Worm (Caenorhabditis elegans) whole organism, late embryonic: ENCODE results near the gene R10E4.9.
A peak's percentile ranks its signal among the peaks of the same experiment; 100 is the strongest.

Experiments
- C08G9.2 ChIP-seq: sonication (generic microtip); optimal IDR thresholded peaks from 2 replicates; lab custom pipeline; 2016; ENCODE audit warnings: mild to moderate bottlenecking, missing genetic modification characterization, moderate library complexity, missing compliant biosample characterization
- C38D4.7 ChIP-seq: fragments of 200-800 bp; sonication (Bioruptor generic); optimal IDR thresholded peaks from 2 replicates; lab custom pipeline; 2018; ENCODE audit warnings: mild to moderate bottlenecking, missing genetic modification characterization, moderate library complexity, missing compliant biosample characterization
- F13H6.1 ChIP-seq: sonication (generic microtip); optimal IDR thresholded peaks from 2 replicates; lab custom pipeline; 2016; ENCODE audit warnings: missing genetic modification characterization, missing compliant biosample characterization
- K02D7.2 ChIP-seq: sonication (generic microtip); optimal IDR thresholded peaks from 2 replicates; lab custom pipeline; 2017; ENCODE audit warnings: mild to moderate bottlenecking, missing genetic modification characterization, missing compliant biosample characterization
- ahr-1 ChIP-seq: sonication (generic microtip); optimal IDR thresholded peaks from 2 replicates; lab custom pipeline; 2016; ENCODE audit warnings: missing genetic modification characterization, missing compliant biosample characterization
- ceh-18 ChIP-seq: sonication (generic microtip); optimal IDR thresholded peaks from 2 replicates; lab custom pipeline; 2016; ENCODE audit warnings: missing genetic modification characterization, missing compliant biosample characterization
- ceh-2 ChIP-seq: sonication (generic microtip); optimal IDR thresholded peaks from 2 replicates; lab custom pipeline; 2016; ENCODE audit warnings: missing genotype, missing genetic modification characterization, missing compliant biosample characterization
- ceh-22 ChIP-seq: sonication (generic microtip); optimal IDR thresholded peaks from 2 replicates; lab custom pipeline; 2017; ENCODE audit warnings: missing biosample characterization, missing genetic modification characterization
- ceh-30 ChIP-seq: fragments of 150-350 bp; optimal IDR thresholded peaks from 2 replicates; lab custom pipeline; 2014; ENCODE audit warnings: missing biosample characterization, missing genetic modification characterization
- ceh-31 ChIP-seq: sonication (generic microtip); optimal IDR thresholded peaks from 2 replicates; lab custom pipeline; 2016; ENCODE audit warnings: missing genetic modification characterization, missing compliant biosample characterization
- ceh-45 ChIP-seq: fragments of 200-800 bp; sonication (Bioruptor generic); IDR thresholded peaks from 2 replicates; pipeline ENCODE4 v1.3.6; 2022; ENCODE audit warnings: missing genetic modification reagents, missing genetic modification characterization, missing compliant biosample characterization
- ceh-48 ChIP-seq: sonication (generic microtip); optimal IDR thresholded peaks from 2 replicates; lab custom pipeline; 2016; ENCODE audit warnings: missing genetic modification characterization, inconsistent platforms, missing compliant biosample characterization
- che-1 ChIP-seq: sonication (generic microtip); optimal IDR thresholded peaks from 2 replicates; lab custom pipeline; 2016; ENCODE audit warnings: mild to moderate bottlenecking, missing genetic modification characterization, missing compliant biosample characterization
- dmd-4 ChIP-seq: sonication (generic microtip); optimal IDR thresholded peaks from 2 replicates; lab custom pipeline; 2016; ENCODE audit warnings: borderline replicate concordance, missing genetic modification characterization, missing compliant biosample characterization
- dve-1 ChIP-seq: sonication (generic microtip); optimal IDR thresholded peaks from 2 replicates; lab custom pipeline; 2017; ENCODE audit warnings: antibody characterized with exemption, mild to moderate bottlenecking, missing genetic modification characterization, missing compliant biosample characterization
- elt-2 ChIP-seq: sonication (generic microtip); optimal IDR thresholded peaks from 2 replicates; lab custom pipeline; 2016; ENCODE audit warnings: missing genetic modification reagents, missing genetic modification characterization, missing compliant biosample characterization
- elt-4 ChIP-seq: sonication (generic microtip); optimal IDR thresholded peaks from 2 replicates; lab custom pipeline; 2016; ENCODE audit warnings: missing genetic modification characterization, missing compliant biosample characterization
- eyg-1 ChIP-seq: sonication (generic microtip); optimal IDR thresholded peaks from 2 replicates; lab custom pipeline; 2016; ENCODE audit warnings: missing genotype, missing genetic modification characterization, missing compliant biosample characterization
- gmeb-2 ChIP-seq: sonication (generic microtip); optimal IDR thresholded peaks from 2 replicates; lab custom pipeline; 2016; ENCODE audit warnings: missing genetic modification characterization, inconsistent platforms, missing compliant biosample characterization
- hlh-15 ChIP-seq: sonication (generic microtip); optimal IDR thresholded peaks from 2 replicates; lab custom pipeline; 2016; ENCODE audit warnings: missing genetic modification characterization, missing compliant biosample characterization
- hlh-30 ChIP-seq: sonication (generic microtip); optimal IDR thresholded peaks from 2 replicates; lab custom pipeline; 2017; ENCODE audit warnings: antibody characterized with exemption, missing genetic modification characterization, missing compliant biosample characterization; ENCODE audit not compliant: insufficient read depth
- hlh-8 ChIP-seq: sonication (generic microtip); optimal IDR thresholded peaks from 2 replicates; lab custom pipeline; 2016; ENCODE audit warnings: missing genotype, missing genetic modification characterization, missing compliant biosample characterization
- lim-6 ChIP-seq: sonication (generic microtip); optimal IDR thresholded peaks from 2 replicates; lab custom pipeline; 2016; ENCODE audit warnings: missing genetic modification characterization, missing compliant biosample characterization
- lin-11 ChIP-seq: fragments of 200-800 bp; sonication (Bioruptor generic); optimal IDR thresholded peaks from 2 replicates; lab custom pipeline; 2018; ENCODE audit warnings: mild to moderate bottlenecking, missing genetic modification characterization, missing compliant biosample characterization
- mec-3 ChIP-seq: sonication (generic microtip); optimal IDR thresholded peaks from 2 replicates; lab custom pipeline; 2016; ENCODE audit warnings: borderline replicate concordance, missing genetic modification characterization, missing compliant biosample characterization
- nfya-1 ChIP-seq: sonication (generic microtip); optimal IDR thresholded peaks from 2 replicates; lab custom pipeline; 2017; ENCODE audit warnings: missing genetic modification characterization, mild to moderate bottlenecking, missing compliant biosample characterization, antibody characterized with exemption, moderate library complexity
- nhr-11 ChIP-seq: fragments of 150-350 bp; optimal IDR thresholded peaks from 2 replicates; lab custom pipeline; 2014; ENCODE audit warnings: missing biosample characterization, missing genetic modification characterization
- pag-3 ChIP-seq: sonication (generic microtip); optimal IDR thresholded peaks from 2 replicates; lab custom pipeline; 2016; ENCODE audit warnings: missing compliant biosample characterization, missing genetic modification characterization, borderline replicate concordance
- pax-1 ChIP-seq: fragments of 150-350 bp; optimal IDR thresholded peaks from 2 replicates; lab custom pipeline; 2014; ENCODE audit warnings: missing biosample characterization, missing genetic modification characterization
- pha-2 ChIP-seq: sonication (generic microtip); optimal IDR thresholded peaks from 2 replicates; lab custom pipeline; 2017; ENCODE audit warnings: mild to moderate bottlenecking, missing genetic modification characterization, missing compliant biosample characterization
- rnt-1 ChIP-seq: sonication (generic microtip); optimal IDR thresholded peaks from 2 replicates; lab custom pipeline; 2016; ENCODE audit warnings: missing genetic modification characterization, missing compliant biosample characterization
- sdc-2 ChIP-seq: sonication (generic microtip); optimal IDR thresholded peaks from 2 replicates; lab custom pipeline; 2016; ENCODE audit warnings: missing genotype, missing genetic modification characterization, missing compliant biosample characterization
- sox-2 ChIP-seq: fragments of 200-800 bp; sonication (Bioruptor generic); IDR thresholded peaks from 2 replicates; pipeline ENCODE4 v1.3.6; 2022; ENCODE audit warnings: missing genetic modification reagents, missing genetic modification characterization, missing compliant biosample characterization
- tbx-2 ChIP-seq: sonication (generic microtip); optimal IDR thresholded peaks from 2 replicates; lab custom pipeline; 2016; ENCODE audit warnings: missing genetic modification characterization, missing compliant biosample characterization
- unc-3 ChIP-seq, 2 experiments: fragments of 200-800 bp in 1 of 2; sonication (Bioruptor generic) in 1 of 2; sonication (generic microtip) in 1 of 2; conservative IDR thresholded peaks in 1 of 2; optimal IDR thresholded peaks in 1 of 2; 2 replicates each; pipeline versions ENCODE4 v1.3.6 to Lab custom; 2016 to 2022; ENCODE audit warnings: missing compliant biosample characterization in 2 of 2, missing genetic modification characterization in 2 of 2, missing genetic modification reagents in 1 of 2
- unc-42 ChIP-seq: sonication (generic microtip); optimal IDR thresholded peaks from 2 replicates; lab custom pipeline; 2016; ENCODE audit warnings: missing genotype, missing genetic modification characterization, missing compliant biosample characterization
- unc-55 ChIP-seq: sonication (generic microtip); optimal IDR thresholded peaks from 2 replicates; lab custom pipeline; 2017; ENCODE audit warnings: missing biosample characterization, missing genetic modification reagents, missing genetic modification characterization
- unc-86 ChIP-seq: sonication (generic microtip); optimal IDR thresholded peaks from 2 replicates; lab custom pipeline; 2016; ENCODE audit warnings: missing genetic modification characterization, missing compliant biosample characterization
- ztf-16 ChIP-seq: sonication (generic microtip); optimal IDR thresholded peaks from 2 replicates; lab custom pipeline; 2017; ENCODE audit warnings: missing genetic modification characterization, missing compliant biosample characterization

The R10E4.9 gene

DNA sequence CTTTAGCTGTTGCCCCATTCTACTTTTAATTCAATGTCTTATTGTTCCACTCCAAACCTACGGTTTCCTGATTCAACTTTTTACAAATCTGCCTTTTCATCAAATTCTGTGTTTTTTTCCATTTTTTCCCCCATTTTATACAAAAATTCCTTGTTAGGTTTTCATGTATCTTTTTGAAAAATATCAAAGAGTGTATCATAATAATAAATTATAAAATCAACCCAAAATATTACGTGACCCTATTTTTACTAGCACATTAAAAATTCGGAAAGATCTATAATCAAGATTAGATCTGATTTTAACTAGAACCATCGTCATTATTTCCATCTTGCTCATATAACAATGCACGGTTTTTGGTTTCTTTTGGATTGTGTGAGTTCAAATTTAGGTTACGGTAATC, 17.9 kb upstream of the R10E4.9 start, which contains the start of gene H38K22.6:
TSS of gene H38K22.6 (plus strand) at position 301 of the 400 bp plus-strand sequence.
- TF ChIP-seq unc-42 (tag; lab: Kevin White, UChicago) (no peak), unc-86 (tag; lab: Kevin White, UChicago) (no peak), unc-3 (GFP tag; conservative IDR thresholded peaks at IDR 0.05; lab: Robert Waterston, UW) (no peak), unc-3 (tag; optimal IDR thresholded peaks at IDR 0.05; lab: Kevin White, UChicago) (no peak), che-1 (no peak), dmd-4 (tag; lab: Kevin White, UChicago) (no peak)

DNA sequence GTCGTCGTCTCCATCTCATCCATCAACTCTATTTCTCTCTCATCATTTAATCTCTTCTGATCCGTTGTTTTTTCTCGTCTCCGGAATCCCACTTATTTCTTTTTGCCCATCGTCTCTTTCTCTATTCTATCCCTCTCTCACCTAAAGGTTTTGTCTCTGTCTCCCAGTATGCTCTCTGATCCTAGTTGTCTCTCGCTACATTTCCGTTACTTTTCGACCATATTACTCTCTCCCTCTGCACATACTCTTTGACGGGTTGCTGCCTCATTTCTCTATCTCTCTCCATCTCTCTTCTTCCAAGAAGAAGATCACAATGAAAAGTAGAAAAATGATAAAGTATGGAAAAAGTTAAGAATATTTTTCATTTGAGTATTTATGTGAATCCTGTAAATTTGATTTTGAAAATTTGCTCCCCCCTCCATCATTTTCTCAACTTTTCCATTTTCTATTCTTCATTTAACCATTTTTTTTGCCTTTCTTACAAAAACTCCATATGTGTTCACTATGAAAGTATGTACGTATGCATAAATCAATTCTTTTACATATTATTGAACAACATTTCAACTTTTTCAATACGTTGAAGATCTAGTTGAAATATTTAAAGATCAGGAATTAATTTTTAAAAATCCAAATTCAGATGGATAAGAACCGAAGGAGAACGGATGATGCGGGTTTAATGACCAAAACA, 15.0 kb upstream of the R10E4.9 start, which contains the start of gene tag-131:
TSS of gene tag-131 (plus strand) at position 638 of the 688 bp plus-strand sequence.
- TF ChIP-seq unc-55 (peak; percentile 81), tbx-2 (tag; lab: Kevin White, UChicago) (peak; percentile 31), ceh-48 (no peak), ceh-18 (peak; percentile 36), nfya-1 (peak; percentile 63), unc-42 (tag; lab: Kevin White, UChicago) (no peak)

DNA sequence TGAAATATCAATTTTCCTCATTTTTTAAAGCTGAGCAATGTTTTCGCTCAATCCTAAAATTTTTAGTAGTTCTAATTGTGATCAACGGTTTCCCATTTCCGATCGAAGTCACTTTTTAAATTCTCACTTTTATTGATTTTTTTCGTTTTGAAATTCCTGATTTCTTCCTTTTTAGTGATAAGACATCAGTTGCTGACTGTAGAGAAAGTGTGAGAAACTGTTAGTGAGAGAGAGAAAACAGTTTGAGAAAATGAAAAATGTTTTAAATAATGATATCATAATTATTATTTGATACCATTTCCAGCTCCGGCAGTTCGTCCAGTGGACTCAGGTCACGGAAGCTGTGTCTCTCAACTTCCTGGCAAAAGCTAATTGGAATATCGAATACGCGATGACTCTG, 12.3 kb upstream of the R10E4.9 start:
- TF ChIP-seq ahr-1 (tag; lab: Kevin White, UChicago) = no peak
- no peak for TF ChIP-seq nhr-11
- TF ChIP-seq dve-1 = no peak
- TF ChIP-seq gmeb-2 (tag; lab: Kevin White, UChicago) = no peak
- TF ChIP-seq lim-6 (tag; lab: Kevin White, UChicago) = no peak
- no peak for TF ChIP-seq unc-42 (tag; lab: Kevin White, UChicago)
- no peak for TF ChIP-seq mec-3 (tag; lab: Kevin White, UChicago)
- TF ChIP-seq elt-4 (tag; lab: Kevin White, UChicago) = no peak
- no peak for TF ChIP-seq hlh-30 (tag; lab: Kevin White, UChicago)
- TF ChIP-seq hlh-15 = no peak
- TF ChIP-seq F13H6.1 = no peak
- TF ChIP-seq dmd-4 (tag; lab: Kevin White, UChicago) = no peak
- no peak for TF ChIP-seq ceh-2 (tag; lab: Kevin White, UChicago)
- TF ChIP-seq eyg-1 (tag; lab: Kevin White, UChicago) = no peak
- no peak for TF ChIP-seq rnt-1 (tag; lab: Kevin White, UChicago)

DNA sequence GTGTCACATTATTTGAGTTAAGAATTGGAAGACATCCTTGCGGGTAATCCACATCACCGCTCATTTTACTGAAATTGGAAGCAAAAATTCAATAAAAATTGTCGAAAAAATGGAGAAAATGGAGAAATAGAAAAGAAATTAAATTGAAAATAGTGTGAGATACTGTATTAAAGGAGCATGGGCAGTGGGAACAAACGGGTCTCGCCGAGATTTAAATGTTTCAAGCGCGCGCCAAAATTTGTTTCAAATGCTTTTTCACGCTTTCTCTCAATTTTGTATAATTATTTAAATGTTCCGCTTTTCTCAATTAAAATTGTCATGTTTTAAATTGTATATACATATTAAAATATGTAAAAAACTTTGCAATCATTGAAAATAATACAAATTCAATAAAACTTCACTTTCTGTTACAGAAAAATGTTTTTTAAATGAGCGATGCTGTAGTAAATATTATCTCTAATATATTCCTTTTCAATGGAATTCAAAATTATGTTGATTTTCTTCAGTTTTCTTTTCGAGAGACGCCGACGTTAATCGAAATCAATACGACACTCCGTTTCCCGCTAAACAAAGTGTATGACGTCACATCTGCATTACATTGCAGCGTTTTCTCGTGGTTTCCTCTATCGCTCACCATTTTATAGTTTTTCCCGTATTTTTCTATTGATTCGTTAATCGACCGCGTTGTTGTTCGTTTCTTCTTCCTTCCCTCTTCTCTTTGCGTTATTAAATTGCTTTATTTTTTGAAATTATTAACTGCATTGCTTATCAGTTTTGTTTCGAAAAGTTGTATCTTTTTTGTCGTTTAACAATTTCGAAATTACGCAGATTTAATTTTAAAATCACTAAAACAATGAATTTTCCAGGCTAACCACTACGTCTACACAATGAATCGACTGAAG, 11.1 kb upstream of the R10E4.9 start, which contains the start of the genes evl-14 and dcn-1:
TSS of gene evl-14 (minus strand) at position 68 of the 902 bp plus-strand sequence.
TSS of gene dcn-1 (plus strand) at position 852 of the 902 bp plus-strand sequence.
- no peak for TF ChIP-seq hlh-8 (tag; lab: Kevin White, UChicago)
- no peak for TF ChIP-seq sdc-2 (tag; lab: Kevin White, UChicago)
- TF ChIP-seq sox-2 = no peak
- peak; percentile 12 for TF ChIP-seq ceh-30 (tag; lab: Kevin White, UChicago)
- peak; percentile 63 for TF ChIP-seq ceh-48
- peak; percentile 58 for TF ChIP-seq ceh-31 (tag; lab: Kevin White, UChicago)
- TF ChIP-seq tbx-2 (tag; lab: Kevin White, UChicago) = peak; percentile 15
- TF ChIP-seq pax-1 (tag; lab: Kevin White, UChicago) = peak; percentile 67
- peak; percentile 58 for TF ChIP-seq unc-55
- peak; percentile 63 for TF ChIP-seq hlh-30 (tag; lab: Kevin White, UChicago)
- peak; percentile 32 for TF ChIP-seq elt-2
- peak; percentile 27 for TF ChIP-seq nfya-1
- TF ChIP-seq, all 69 proteins: peak for 9

DNA sequence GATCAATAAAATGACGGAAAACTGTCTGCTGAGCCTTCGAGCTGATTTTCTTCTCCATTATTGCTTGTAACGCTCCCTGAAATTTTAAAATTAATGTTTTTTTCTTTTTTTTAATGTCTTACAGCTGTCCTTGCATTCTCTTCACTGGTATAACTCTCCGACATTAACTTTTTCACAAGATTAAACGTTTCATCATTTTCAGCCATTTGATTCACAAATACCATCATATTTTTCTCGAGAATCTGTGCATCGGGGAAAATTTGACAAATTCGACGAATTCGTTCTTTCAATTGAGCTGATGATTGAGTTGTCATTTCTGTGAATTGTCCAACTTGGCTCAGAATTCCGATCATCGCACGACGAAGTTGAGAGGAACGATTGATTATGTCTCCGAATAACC, 7.1 kb upstream of the R10E4.9 start:
- TF ChIP-seq C08G9.2 (tag; lab: Kevin White, UChicago) = no peak
- no peak for TF ChIP-seq K02D7.2 (tag; lab: Kevin White, UChicago)
- no peak for TF ChIP-seq ceh-22 (tag; lab: Kevin White, UChicago)
- no peak for TF ChIP-seq che-1
- TF ChIP-seq pag-3 (tag; lab: Kevin White, UChicago) = no peak
- no peak for TF ChIP-seq pha-2
- no peak for TF ChIP-seq ceh-45
- TF ChIP-seq ceh-31 (tag; lab: Kevin White, UChicago) = no peak
- no peak for TF ChIP-seq C38D4.7 (GFP tag; lab: Kevin White, UChicago)
- no peak for TF ChIP-seq ceh-2 (tag; lab: Kevin White, UChicago)
- TF ChIP-seq ztf-16 (tag; lab: Kevin White, UChicago) = no peak
- TF ChIP-seq dve-1 = no peak
- no peak for TF ChIP-seq ceh-30 (tag; lab: Kevin White, UChicago)
- no peak for TF ChIP-seq elt-4 (tag; lab: Kevin White, UChicago)
- TF ChIP-seq lin-11 = no peak
